Worm (Caenorhabditis elegans) whole organism, L1 larva: ENCODE measurements around the gene try-10.
A peak's percentile ranks its signal among the peaks of the same experiment; 100 is the strongest.

Experiments used
- Y116A8C.19 ChIP-seq: sonication (generic microtip); optimal IDR thresholded peaks from 2 replicates; lab custom pipeline; 2016; ENCODE audit warnings: missing compliant biosample characterization, missing genetic modification characterization, borderline replicate concordance
- alr-1 ChIP-seq: fragments of 200-800 bp; sonication (Bioruptor generic); optimal IDR thresholded peaks from 2 replicates; lab custom pipeline; 2018; ENCODE audit warnings: borderline replicate concordance, mild to moderate bottlenecking, missing genetic modification characterization, missing compliant biosample characterization
- aly-2 ChIP-seq: fragments of 150-350 bp; optimal IDR thresholded peaks from 2 replicates; lab custom pipeline; 2014; ENCODE audit warnings: missing biosample characterization, missing genetic modification characterization
- blmp-1 ChIP-seq: fragments of 150-350 bp; optimal IDR thresholded peaks from 2 replicates; lab custom pipeline; 2014; ENCODE audit warnings: missing biosample characterization, missing genetic modification characterization
- ceh-8 ChIP-seq: fragments of 200-800 bp; sonication (Bioruptor generic); optimal IDR thresholded peaks from 2 replicates; lab custom pipeline; 2018; ENCODE audit warnings: mild to moderate bottlenecking, missing genetic modification characterization, moderate library complexity, missing compliant biosample characterization
- ces-1 ChIP-seq: fragments of 150-350 bp; optimal IDR thresholded peaks from 2 replicates; lab custom pipeline; 2014; ENCODE audit warnings: missing biosample characterization, missing genetic modification reagents, missing genetic modification characterization
- dsc-1 ChIP-seq: sonication (generic microtip); optimal IDR thresholded peaks from 2 replicates; lab custom pipeline; 2016; ENCODE audit warnings: mild to moderate bottlenecking, missing genetic modification characterization, missing compliant biosample characterization
- efl-1 ChIP-seq, 4 experiments: fragments of 150-350 bp; optimal IDR thresholded peaks in 3 of 4; peaks in 1 of 4; 1 replicate in 1 of 4; 2 replicates in 3 of 4; lab custom pipeline; 2014; ENCODE audit warnings: missing biosample characterization in 2 of 4, missing genetic modification characterization in 2 of 4, missing genetic modification reagents in 2 of 4
- egl-27 ChIP-seq, 2 experiments: fragments of 150-350 bp in 1 of 2; sonication (generic microtip); optimal IDR thresholded peaks; 3 replicates each; lab custom pipeline; 2017 to 2018; ENCODE audit warnings: missing biosample characterization in 2 of 2, missing genetic modification characterization in 2 of 2, missing genetic modification reagents in 2 of 2
- elt-2 ChIP-seq: sonication (generic microtip); optimal IDR thresholded peaks from 2 replicates; lab custom pipeline; 2016; ENCODE audit warnings: missing genetic modification characterization, mild to moderate bottlenecking, inconsistent platforms, missing compliant biosample characterization, missing genetic modification reagents
- ets-5 ChIP-seq: fragments of 200-800 bp; sonication (Bioruptor generic); IDR thresholded peaks from 2 replicates; pipeline ENCODE4 v1.3.6; 2022; ENCODE audit warnings: missing genetic modification characterization, missing compliant biosample characterization
- fkh-4 ChIP-seq: sonication (generic microtip); optimal IDR thresholded peaks from 2 replicates; lab custom pipeline; 2016; ENCODE audit warnings: missing compliant biosample characterization, missing genetic modification characterization, borderline replicate concordance
- fos-1 ChIP-seq: fragments of 150-350 bp; optimal IDR thresholded peaks from 2 replicates; lab custom pipeline; 2014; ENCODE audit warnings: missing biosample characterization, missing genetic modification characterization
- grh-1 ChIP-seq: fragments of 200-800 bp; sonication (Bioruptor generic); IDR thresholded peaks from 2 replicates; pipeline ENCODE4 v1.3.6; 2022; ENCODE audit warnings: missing genetic modification reagents, missing genetic modification characterization, missing compliant biosample characterization
- hlh-17 ChIP-seq: fragments of 200-800 bp; sonication (Bioruptor generic); optimal IDR thresholded peaks from 2 replicates; lab custom pipeline; 2018; ENCODE audit warnings: missing genetic modification characterization, mild to moderate bottlenecking, missing compliant biosample characterization, moderate library complexity, borderline replicate concordance
- hlh-4 ChIP-seq: sonication (generic microtip); optimal IDR thresholded peaks from 2 replicates; lab custom pipeline; 2016; ENCODE audit warnings: mild to moderate bottlenecking, missing genetic modification characterization, missing compliant biosample characterization
- irx-1 ChIP-seq: sonication (generic microtip); optimal IDR thresholded peaks from 2 replicates; lab custom pipeline; 2016; ENCODE audit warnings: missing genetic modification characterization, missing compliant biosample characterization
- lin-35 ChIP-seq, 2 experiments: fragments of 150-350 bp; optimal IDR thresholded peaks; 2 replicates each; lab custom pipeline; 2014; ENCODE audit warnings: missing biosample characterization in 2 of 2, missing genetic modification characterization in 2 of 2, missing genetic modification reagents in 2 of 2
- lin-39 ChIP-seq: fragments of 150-350 bp; optimal IDR thresholded peaks from 2 replicates; lab custom pipeline; 2014; ENCODE audit warnings: missing biosample characterization, missing genetic modification reagents, missing genetic modification characterization
- mab-9 ChIP-seq: fragments of 200-800 bp; sonication (Bioruptor generic); IDR thresholded peaks from 2 replicates; pipeline ENCODE4 v1.3.6; 2022; ENCODE audit warnings: missing genetic modification reagents, missing genetic modification characterization, missing compliant biosample characterization
- mdl-1 ChIP-seq, 2 experiments: fragments of 150-350 bp; optimal IDR thresholded peaks; 2 replicates each; lab custom pipeline; 2014 to 2017; ENCODE audit warnings: missing biosample characterization in 2 of 2, missing genetic modification characterization in 2 of 2, inconsistent platforms in 1 of 2
- mef-2 ChIP-seq: fragments of 150-350 bp; optimal IDR thresholded peaks from 2 replicates; lab custom pipeline; 2014; ENCODE audit warnings: missing biosample characterization, missing genetic modification characterization
- nhr-19 ChIP-seq: fragments of 200-800 bp; sonication (Bioruptor generic); conservative IDR thresholded peaks from 2 replicates; pipeline ENCODE4 v1.3.6; 2022; ENCODE audit warnings: missing genetic modification characterization, missing compliant biosample characterization
- nhr-20 ChIP-seq: sonication (generic microtip); optimal IDR thresholded peaks from 2 replicates; lab custom pipeline; 2016; ENCODE audit warnings: mild to moderate bottlenecking, missing genetic modification characterization, missing compliant biosample characterization
- pag-3 ChIP-seq: sonication (generic microtip); optimal IDR thresholded peaks from 2 replicates; lab custom pipeline; 2017; ENCODE audit warnings: missing genetic modification characterization, mild to moderate bottlenecking, missing compliant biosample characterization, antibody characterized with exemption, borderline replicate concordance; ENCODE audit not compliant: insufficient read depth
- pax-3 ChIP-seq: fragments of 200-800 bp; sonication (Bioruptor generic); optimal IDR thresholded peaks from 2 replicates; lab custom pipeline; 2018; ENCODE audit warnings: mild to moderate bottlenecking, missing genetic modification characterization, moderate library complexity, missing compliant biosample characterization
- snpc-4 ChIP-seq: fragments of 150-350 bp; optimal IDR thresholded peaks from 2 replicates; lab custom pipeline; 2014; ENCODE audit warnings: missing biosample characterization, missing genetic modification characterization
- sptf-1 ChIP-seq: fragments of 150-350 bp; optimal IDR thresholded peaks from 2 replicates; lab custom pipeline; 2014; ENCODE audit warnings: missing biosample characterization, missing genetic modification characterization
- swsn-7 ChIP-seq: sonication (generic microtip); optimal IDR thresholded peaks from 2 replicates; lab custom pipeline; 2016; ENCODE audit warnings: missing genetic modification characterization, missing compliant biosample characterization
- tlp-1 ChIP-seq: fragments of 150-350 bp; optimal IDR thresholded peaks from 2 replicates; lab custom pipeline; 2014; ENCODE audit warnings: missing biosample characterization, missing genetic modification characterization
- unc-130 ChIP-seq: fragments of 150-350 bp; optimal IDR thresholded peaks from 2 replicates; lab custom pipeline; 2017; ENCODE audit warnings: missing biosample characterization, missing genetic modification characterization, inconsistent platforms
- unc-30 ChIP-seq: sonication (generic microtip); optimal IDR thresholded peaks from 2 replicates; lab custom pipeline; 2017; ENCODE audit warnings: missing biosample characterization, missing genetic modification characterization
- unc-98 ChIP-seq: fragments of 200-800 bp; sonication (Bioruptor generic); IDR thresholded peaks from 2 replicates; pipeline ENCODE4 v1.3.6; 2022; ENCODE audit warnings: missing genetic modification characterization, missing compliant biosample characterization
- zip-4 ChIP-seq: fragments of 200-800 bp; sonication (Bioruptor generic); optimal IDR thresholded peaks from 2 replicates; lab custom pipeline; 2018; ENCODE audit warnings: mild to moderate bottlenecking, missing genetic modification characterization, moderate library complexity, missing compliant biosample characterization
- ztf-11 ChIP-seq, 2 experiments: sonication (generic microtip); optimal IDR thresholded peaks; 2 replicates each; lab custom pipeline; 2016 to 2017; ENCODE audit warnings: missing genetic modification characterization in 2 of 2, missing biosample characterization in 1 of 2, missing compliant biosample characterization in 1 of 2
- ztf-4 ChIP-seq: fragments of 150-350 bp; optimal IDR thresholded peaks from 2 replicates; lab custom pipeline; 2014; ENCODE audit warnings: missing biosample characterization, missing genetic modification characterization

Gene try-10

DNA sequence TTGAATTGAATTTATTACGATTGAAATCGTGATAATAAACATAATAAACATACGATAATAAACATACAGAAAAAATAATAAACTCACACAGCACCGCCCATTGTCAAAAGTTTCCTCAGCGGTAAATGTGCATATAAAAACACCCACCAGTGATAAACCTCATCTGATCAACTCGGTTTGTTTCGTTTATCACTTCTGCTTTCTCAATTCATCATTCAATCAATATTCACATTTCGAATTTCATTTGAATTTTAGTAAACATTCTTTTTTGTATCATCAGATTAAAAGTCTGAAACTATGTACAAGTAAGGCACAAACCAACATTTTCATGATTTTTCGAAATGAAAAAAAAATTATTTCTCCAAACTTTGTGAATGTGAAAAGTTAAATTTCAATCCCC, at the start of gene try-10:
Gene try-10 (minus strand): TSS at position 101 of the 400 bp plus-strand sequence.
- TF ChIP-seq pax-3 (tag; lab: Kevin White, UChicago): no peak
- no peak for TF ChIP-seq mdl-1 (tag; optimal IDR thresholded peaks at IDR 0.05; lab: Kevin White, UChicago)
- TF ChIP-seq unc-30 (tag; lab: Kevin White, UChicago): no peak
- no peak for TF ChIP-seq mab-9
- no peak for TF ChIP-seq dsc-1
- no peak for TF ChIP-seq ets-5 (GFP tag; lab: Robert Waterston, UW)
- no peak for TF ChIP-seq mef-2 (tag; lab: Kevin White, UChicago)
- TF ChIP-seq hlh-4: no peak
- TF ChIP-seq unc-98 (GFP tag; lab: Robert Waterston, UW): no peak

ce11 chrV:13061836-13062235, 48.8 kb upstream of the try-10 start, which contains the start of gene F42E8.1:
Gene F42E8.1, plus strand, starts transcription at chrV:13062136.
- TF ChIP-seq swsn-7 (tag; lab: Kevin White, UChicago) (no peak), dsc-1 (no peak), snpc-4 (tag; lab: Kevin White, UChicago) (no peak), ztf-4 (tag; lab: Kevin White, UChicago) (no peak), Y116A8C.19 (tag; lab: Kevin White, UChicago) (no peak)
- TF ChIP-seq, all 84 proteins: peak for 0

DNA sequence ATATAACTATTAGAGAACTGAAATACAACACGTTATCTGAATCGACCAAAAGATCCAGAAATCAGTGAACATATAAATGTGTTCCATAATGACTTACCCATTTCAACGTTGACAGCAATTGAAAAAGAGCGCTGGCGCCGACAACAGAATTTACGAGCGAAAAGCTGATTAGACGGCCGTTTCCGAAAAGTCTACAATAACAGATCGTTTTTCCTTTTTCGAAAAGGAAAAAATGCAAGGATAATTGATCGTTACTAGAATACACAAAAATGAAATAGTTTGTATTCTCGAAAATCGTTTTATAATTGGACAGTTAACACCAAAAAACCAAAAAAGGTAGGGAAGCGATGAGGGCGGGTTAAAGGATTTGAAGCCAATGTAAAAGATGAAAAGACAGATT, 40.6 kb upstream of the try-10 start, which contains the start of gene srr-1:
Gene srr-1 (minus strand): TSS at position 101 of the 400 bp plus-strand sequence.
- TF ChIP-seq hlh-17 (GFP tag; lab: Kevin White, UChicago) (no peak), unc-130 (tag; lab: Kevin White, UChicago) (no peak), irx-1 (tag; lab: Kevin White, UChicago) (no peak), alr-1 (tag; lab: Kevin White, UChicago) (no peak), elt-2 (no peak), nhr-20 (tag; lab: Kevin White, UChicago) (no peak), lin-39 (tag; lab: Kevin White, UChicago) (no peak), fkh-4 (tag; lab: Kevin White, UChicago) (no peak), ceh-8 (GFP tag; lab: Kevin White, UChicago) (no peak), pax-3 (tag; lab: Kevin White, UChicago) (no peak), ces-1 (GFP tag; lab: Kevin White, UChicago) (no peak), swsn-7 (tag; lab: Kevin White, UChicago) (no peak), zip-4 (GFP tag; lab: Kevin White, UChicago) (no peak), nhr-19 (GFP tag; lab: Robert Waterston, UW) (no peak)

- no peak for TF ChIP-seq fos-1
- no peak for TF ChIP-seq grh-1 (GFP tag; lab: Robert Waterston, UW)
- no peak for TF ChIP-seq sptf-1 (tag; lab: Kevin White, UChicago)
- no peak for TF ChIP-seq efl-1 (optimal IDR thresholded peaks at IDR 0.05; lab: Kevin White, UChicago)
- TF ChIP-seq efl-1 (GFP tag; optimal IDR thresholded peaks at IDR 0.05 in 1 of 2; lab: Kevin White, UChicago): peak in 1 of 2 experiments; percentile 29
- TF ChIP-seq pax-3 (tag; lab: Kevin White, UChicago): peak; percentile 27
- TF ChIP-seq ztf-11 (tag; optimal IDR thresholded peaks at IDR 0.05; lab: Kevin White, UChicago): no peak
- no peak for TF ChIP-seq pag-3 (tag; lab: Kevin White, UChicago)
- no peak for TF ChIP-seq hlh-17 (GFP tag; lab: Kevin White, UChicago)
- no peak for TF ChIP-seq tlp-1 (tag; lab: Kevin White, UChicago)
- TF ChIP-seq aly-2 (tag; lab: Kevin White, UChicago): peak; percentile 52
- no peak for TF ChIP-seq ztf-4 (tag; lab: Kevin White, UChicago)
- TF ChIP-seq elt-2: peak; percentile 10
- no peak for TF ChIP-seq blmp-1
- peak in 1 of 2 experiments; percentile 25 for TF ChIP-seq lin-35 (GFP tag; optimal IDR thresholded peaks at IDR 0.05; lab: Kevin White, UChicago)
- TF ChIP-seq egl-27 (tag; optimal IDR thresholded peaks at IDR 0.05; lab: Kevin White, UChicago): no peak
Observed at ce11 chrV:13049149-13049610, 36.1 kb upstream of the try-10 start, which contains the start of gene W07G4.8. Gene W07G4.8, minus strand, starts transcription at chrV:13049560.
